Fruit fly (Drosophila melanogaster) whole organism, pupa: ENCODE measurements around the gene CG6675.

Source experiments
- CG10348 ChIP-seq: fragments of 200-800 bp; sonication (Bioruptor generic); IDR thresholded peaks from 2 replicates; pipeline ENCODE4 v1.3.6; 2022; ENCODE audit warnings: missing biosample characterization, missing genetic modification characterization
- CG12605 ChIP-seq: fragments of 200-800 bp; sonication (Bioruptor generic); IDR thresholded peaks from 2 replicates; pipeline ENCODE4 v1.3.6; 2022; ENCODE audit warnings: missing biosample characterization, missing genetic modification characterization
- CG13204 ChIP-seq: fragments of 200-800 bp; sonication (Bioruptor generic); optimal IDR thresholded peaks from 2 replicates; lab custom pipeline; 2018; ENCODE audit warnings: missing biosample characterization, mild to moderate bottlenecking, missing genetic modification characterization, moderate library complexity
- CG14655 ChIP-seq: fragments of 200-800 bp; sonication (Bioruptor generic); optimal IDR thresholded peaks from 3 replicates; lab custom pipeline; 2017; ENCODE audit warnings: mild to moderate bottlenecking, missing biosample characterization, missing genetic modification reagents, missing genetic modification characterization
- CG15710 ChIP-seq: fragments of 200-800 bp; sonication (Bioruptor generic); optimal IDR thresholded peaks from 2 replicates; lab custom pipeline; 2018; ENCODE audit warnings: missing biosample characterization, mild to moderate bottlenecking, missing genetic modification characterization, moderate library complexity
- CG17806 ChIP-seq: fragments of 200-800 bp; sonication (Bioruptor generic); optimal IDR thresholded peaks from 2 replicates; lab custom pipeline; 2018; ENCODE audit warnings: missing biosample characterization, mild to moderate bottlenecking, missing genetic modification characterization, moderate library complexity
- CG32121 ChIP-seq: fragments of 200-800 bp; sonication (Bioruptor generic); IDR thresholded peaks from 2 replicates; pipeline ENCODE4 v1.3.6; 2022; ENCODE audit warnings: missing biosample characterization, missing genetic modification characterization
- CG34367 ChIP-seq: fragments of 200-800 bp; sonication (Bioruptor generic); optimal IDR thresholded peaks from 2 replicates; lab custom pipeline; 2018; ENCODE audit warnings: missing biosample characterization, mild to moderate bottlenecking, missing genetic modification characterization
- CG4496 ChIP-seq: fragments of 200-800 bp; sonication (Bioruptor generic); IDR thresholded peaks from 3 replicates; pipeline ENCODE4 v1.3.6; 2022; ENCODE audit warnings: missing biosample characterization, missing genetic modification characterization
- CG8159 ChIP-seq: fragments of 200-800 bp; sonication (Bioruptor generic); optimal IDR thresholded peaks from 3 replicates; lab custom pipeline; 2018; ENCODE audit warnings: missing biosample characterization, mild to moderate bottlenecking, missing genetic modification characterization, moderate library complexity
- CG8301 ChIP-seq: fragments of 200-800 bp; sonication (Bioruptor generic); optimal IDR thresholded peaks from 2 replicates; lab custom pipeline; 2018; ENCODE audit warnings: missing biosample characterization, mild to moderate bottlenecking, missing genetic modification characterization
- CG9948 ChIP-seq: fragments of 200-800 bp; sonication (Bioruptor generic); optimal IDR thresholded peaks from 2 replicates; lab custom pipeline; 2018; ENCODE audit warnings: missing biosample characterization, mild to moderate bottlenecking, missing genetic modification characterization, moderate library complexity
- D1 ChIP-seq: fragments of 200-800 bp; sonication (Bioruptor generic); optimal IDR thresholded peaks from 2 replicates; lab custom pipeline; 2018; ENCODE audit warnings: missing biosample characterization, mild to moderate bottlenecking, missing genetic modification characterization, moderate library complexity
- EcR ChIP-seq: fragments of 200-800 bp; sonication (Bioruptor generic); optimal IDR thresholded peaks from 3 replicates; lab custom pipeline; 2019; ENCODE audit warnings: missing biosample characterization, missing genetic modification characterization, mild to moderate bottlenecking, moderate library complexity, missing genetic modification reagents
- Ets98B ChIP-seq: fragments of 200-800 bp; sonication (Bioruptor generic); IDR thresholded peaks from 2 replicates; pipeline ENCODE4 v1.3.6; 2022; ENCODE audit warnings: missing biosample characterization, missing genetic modification characterization
- Pif1A ChIP-seq: fragments of 200-800 bp; sonication (Bioruptor generic); optimal IDR thresholded peaks from 3 replicates; lab custom pipeline; 2016; ENCODE audit warnings: missing biosample characterization, missing genetic modification characterization
- Pif1B ChIP-seq: fragments of 200-800 bp; sonication (Bioruptor generic); optimal IDR thresholded peaks from 3 replicates; lab custom pipeline; 2016; ENCODE audit warnings: missing biosample characterization, missing genetic modification characterization
- Snoo ChIP-seq: fragments of 200-800 bp; sonication (Bioruptor generic); optimal IDR thresholded peaks from 3 replicates; lab custom pipeline; 2017; ENCODE audit warnings: missing biosample characterization, mild to moderate bottlenecking, missing genetic modification characterization, inconsistent platforms
- fd96Ca ChIP-seq: fragments of 200-800 bp; sonication (Bioruptor generic); IDR thresholded peaks from 3 replicates; pipeline ENCODE4 v1.3.6; 2022; ENCODE audit warnings: missing biosample characterization, missing genetic modification characterization
- gl ChIP-seq: fragments of 200-800 bp; sonication (Bioruptor generic); optimal IDR thresholded peaks from 2 replicates; lab custom pipeline; 2018; ENCODE audit warnings: missing biosample characterization, mild to moderate bottlenecking, missing genetic modification characterization
- rn ChIP-seq: fragments of 200-800 bp; sonication (Bioruptor generic); IDR thresholded peaks from 2 replicates; pipeline ENCODE4 v1.3.6; 2022; ENCODE audit warnings: missing biosample characterization, missing genetic modification characterization

CG6675 gene

dm6 chr2L:22107204-22107603 is 1.6 kb upstream of the CG6675 start, which contains the start of gene CG10834:
CG10834 (minus strand) TSS chr2L:22107304.
- TF ChIP-seq CG32121 (GFP tag; lab: Robert Waterston, UW) = no peak
- no peak for TF ChIP-seq CG34367 (tag; lab: Kevin White, UChicago)
- TF ChIP-seq rn (GFP tag; lab: Robert Waterston, UW) = no peak
- TF ChIP-seq, all 21 proteins: peak for 0

DNA sequence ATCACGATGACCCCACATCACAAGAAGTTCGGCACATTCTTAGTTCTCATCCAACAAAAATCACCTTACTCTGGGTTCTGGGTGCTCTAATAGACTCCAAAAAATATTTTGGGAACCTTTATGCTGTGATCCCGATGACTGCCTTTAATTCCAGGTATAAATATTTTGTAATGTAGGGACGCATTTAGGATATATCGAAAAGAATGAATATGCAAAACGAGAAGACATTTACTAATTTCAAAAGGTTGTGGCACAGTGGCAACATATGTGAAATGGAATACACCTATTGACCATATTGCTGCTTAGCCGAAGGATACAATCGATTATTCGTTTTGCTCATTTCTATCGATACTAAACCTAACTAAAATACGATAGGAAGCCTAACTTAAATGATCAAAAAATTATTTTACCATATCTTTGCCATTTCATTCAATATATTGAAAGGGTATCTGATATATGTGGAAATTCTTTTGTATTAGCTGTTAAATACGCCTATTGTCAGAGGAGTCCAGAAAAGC is 12.2 kb downstream of the CG6675 start, which contains the start of gene CG3651:
TSS of gene CG3651 (plus strand) at position 468 of the 518 bp plus-strand sequence.
- TF ChIP-seq Pif1A (GFP tag; lab: Kevin White, UChicago) = peak; percentile 14
- no peak for TF ChIP-seq CG13204 (GFP tag; lab: Kevin White, UChicago)

DNA sequence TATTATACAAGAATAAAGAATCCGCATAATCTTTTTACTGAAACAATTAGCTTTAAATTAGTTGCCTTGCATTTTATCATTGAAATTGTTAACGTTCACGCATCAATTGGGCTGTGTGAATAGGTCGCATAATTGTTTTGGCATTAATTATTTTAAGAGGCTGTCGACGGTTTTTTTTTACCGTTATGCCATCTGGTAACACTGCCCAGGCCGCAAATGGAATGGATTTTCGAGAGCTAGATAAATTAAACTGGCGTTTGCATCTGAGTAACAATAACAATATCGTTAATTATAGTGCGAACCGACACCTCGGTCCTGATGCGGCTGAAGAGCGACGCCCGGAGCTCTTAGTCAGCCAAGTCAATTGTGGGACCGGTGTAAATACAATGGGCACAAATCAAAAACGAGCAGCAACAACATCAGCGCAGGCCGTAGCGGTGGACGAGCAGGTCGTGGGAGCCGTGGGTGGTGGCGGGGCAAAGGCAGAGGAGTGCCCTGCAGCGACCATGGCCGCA is 12.9 kb downstream of the CG6675 start:
- TF ChIP-seq CG32121 (GFP tag; lab: Robert Waterston, UW) (no peak), rn (GFP tag; lab: Robert Waterston, UW) (0 out of 2 replicates have a peak, but pooled peaks have one; percentile 12), CG8159 (tag; lab: Kevin White, UChicago) (peak; percentile 13)
- TF ChIP-seq, all 21 proteins: peak for 2

- TF ChIP-seq CG14655 (no peak), CG32121 (GFP tag; lab: Robert Waterston, UW) (no peak), D1 (tag; lab: Kevin White, UChicago) (no peak), rn (GFP tag; lab: Robert Waterston, UW) (no peak), Snoo (no peak), CG15710 (tag; lab: Kevin White, UChicago) (peak; percentile 1), CG9948 (no peak), CG34367 (tag; lab: Kevin White, UChicago) (peak; percentile 4), Ets98B (GFP tag; lab: Robert Waterston, UW) (no peak), CG4496 (no peak), CG17806 (tag; lab: Kevin White, UChicago) (no peak), Pif1B (no peak), CG12605 (GFP tag; lab: Robert Waterston, UW) (no peak), CG8159 (tag; lab: Kevin White, UChicago) (no peak), CG10348 (no peak), EcR (GFP tag; lab: Kevin White, UChicago) (no peak), gl (tag; lab: Kevin White, UChicago) (no peak)
Observed at dm6 chr2L:22129581-22130300, 21.0 kb downstream of the CG6675 start, which contains the start of gene CycK. CycK (minus strand) TSS chr2L:22130142.

DNA sequence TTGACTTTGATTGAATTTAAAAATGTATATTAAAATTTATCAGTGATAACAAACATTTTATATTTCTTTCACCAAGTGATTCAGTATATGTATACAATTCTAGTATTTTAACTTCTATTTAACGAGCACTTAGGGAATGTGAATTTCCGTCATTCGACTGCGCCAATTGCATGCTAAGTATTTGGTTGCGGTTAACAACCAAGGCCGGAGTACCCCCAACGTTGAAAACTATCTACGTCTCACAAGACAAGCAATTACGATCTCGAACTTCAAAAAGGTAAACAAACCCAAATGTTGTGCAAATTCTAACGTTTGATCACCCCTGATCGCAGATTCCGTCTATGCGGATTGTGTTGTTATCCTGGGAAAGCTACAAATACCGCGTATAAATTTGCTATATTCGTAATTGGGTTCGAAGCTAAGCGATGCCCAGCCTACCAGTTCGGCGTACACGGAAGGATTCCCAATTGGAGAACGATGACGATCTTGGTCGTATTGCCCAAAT is 22.5 kb downstream of the CG6675 start, which contains the start of gene CG42748:
TSS of gene CG42748 (plus strand) at position 51 of the 505 bp plus-strand sequence.
- no peak for TF ChIP-seq CG15710 (tag; lab: Kevin White, UChicago)
- no peak for TF ChIP-seq Ets98B (GFP tag; lab: Robert Waterston, UW)
- TF ChIP-seq Pif1B = no peak
- no peak for TF ChIP-seq CG14655

- no peak for TF ChIP-seq CG4496
- no peak for TF ChIP-seq rn (GFP tag; lab: Robert Waterston, UW)
- no peak for TF ChIP-seq CG32121 (GFP tag; lab: Robert Waterston, UW)
- TF ChIP-seq CG17806 (tag; lab: Kevin White, UChicago) = no peak
- TF ChIP-seq D1 (tag; lab: Kevin White, UChicago) = no peak
- no peak for TF ChIP-seq Snoo
- TF ChIP-seq gl (tag; lab: Kevin White, UChicago) = no peak
- TF ChIP-seq EcR (GFP tag; lab: Kevin White, UChicago) = no peak
- no peak for TF ChIP-seq fd96Ca (GFP tag; lab: Robert Waterston, UW)
- TF ChIP-seq CG8301 (tag; lab: Kevin White, UChicago) = no peak
- no peak for TF ChIP-seq CG14655
- no peak for TF ChIP-seq CG10348
- no peak for TF ChIP-seq CG8159 (tag; lab: Kevin White, UChicago)
- no peak for TF ChIP-seq CG34367 (tag; lab: Kevin White, UChicago)
- no peak for TF ChIP-seq Pif1B
- TF ChIP-seq CG15710 (tag; lab: Kevin White, UChicago) = no peak
- TF ChIP-seq CG9948 = no peak
- no peak for TF ChIP-seq Ets98B (GFP tag; lab: Robert Waterston, UW)
- no peak for TF ChIP-seq Pif1A (GFP tag; lab: Kevin White, UChicago)
Observed at dm6 chr2L:22132984-22133383, 24.2 kb downstream of the CG6675 start.
